Worm (Caenorhabditis elegans) whole organism, late embryonic: ENCODE results near the gene F09G8.5.

ENCODE experiments used
- ahr-1 ChIP-seq: sonication (generic microtip); optimal IDR thresholded peaks from 2 replicates; lab custom pipeline; 2016; ENCODE audit warnings: missing genetic modification characterization, missing compliant biosample characterization
- ama-1 ChIP-seq: fragments of 150-350 bp; optimal IDR thresholded peaks from 2 replicates; lab custom pipeline; 2014
- ceh-19 ChIP-seq: fragments of 200-800 bp; sonication (Bioruptor generic); optimal IDR thresholded peaks from 2 replicates; lab custom pipeline; 2018; ENCODE audit warnings: mild to moderate bottlenecking, missing genetic modification characterization, missing compliant biosample characterization
- fkh-10 ChIP-seq: fragments of 150-350 bp; optimal IDR thresholded peaks from 2 replicates; lab custom pipeline; 2014; ENCODE audit warnings: missing biosample characterization, missing genetic modification reagents, missing genetic modification characterization
- hlh-30 ChIP-seq: sonication (generic microtip); optimal IDR thresholded peaks from 2 replicates; lab custom pipeline; 2017; ENCODE audit warnings: antibody characterized with exemption, missing genetic modification characterization, missing compliant biosample characterization; ENCODE audit not compliant: insufficient read depth
- mec-3 ChIP-seq: sonication (generic microtip); optimal IDR thresholded peaks from 2 replicates; lab custom pipeline; 2016; ENCODE audit warnings: borderline replicate concordance, missing genetic modification characterization, missing compliant biosample characterization
- nhr-11 ChIP-seq: fragments of 150-350 bp; optimal IDR thresholded peaks from 2 replicates; lab custom pipeline; 2014; ENCODE audit warnings: missing biosample characterization, missing genetic modification characterization
- odd-2 ChIP-seq: sonication (generic microtip); optimal IDR thresholded peaks from 2 replicates; lab custom pipeline; 2017; ENCODE audit warnings: antibody characterized with exemption, mild to moderate bottlenecking, missing genetic modification characterization, missing compliant biosample characterization
- pag-3 ChIP-seq: sonication (generic microtip); optimal IDR thresholded peaks from 2 replicates; lab custom pipeline; 2016; ENCODE audit warnings: missing compliant biosample characterization, missing genetic modification characterization, borderline replicate concordance
- pha-2 ChIP-seq: sonication (generic microtip); optimal IDR thresholded peaks from 2 replicates; lab custom pipeline; 2017; ENCODE audit warnings: mild to moderate bottlenecking, missing genetic modification characterization, missing compliant biosample characterization
- pha-4 ChIP-seq: fragments of 150-350 bp; optimal IDR thresholded peaks from 2 replicates; lab custom pipeline; 2018; ENCODE audit warnings: missing biosample characterization, missing genetic modification reagents, missing genetic modification characterization
- unc-3 ChIP-seq, 2 experiments: fragments of 200-800 bp in 1 of 2; sonication (Bioruptor generic) in 1 of 2; sonication (generic microtip) in 1 of 2; conservative IDR thresholded peaks in 1 of 2; optimal IDR thresholded peaks in 1 of 2; 2 replicates each; pipeline versions ENCODE4 v1.3.6 to Lab custom; 2016 to 2022; ENCODE audit warnings: missing compliant biosample characterization in 2 of 2, missing genetic modification characterization in 2 of 2, missing genetic modification reagents in 1 of 2

DNA sequence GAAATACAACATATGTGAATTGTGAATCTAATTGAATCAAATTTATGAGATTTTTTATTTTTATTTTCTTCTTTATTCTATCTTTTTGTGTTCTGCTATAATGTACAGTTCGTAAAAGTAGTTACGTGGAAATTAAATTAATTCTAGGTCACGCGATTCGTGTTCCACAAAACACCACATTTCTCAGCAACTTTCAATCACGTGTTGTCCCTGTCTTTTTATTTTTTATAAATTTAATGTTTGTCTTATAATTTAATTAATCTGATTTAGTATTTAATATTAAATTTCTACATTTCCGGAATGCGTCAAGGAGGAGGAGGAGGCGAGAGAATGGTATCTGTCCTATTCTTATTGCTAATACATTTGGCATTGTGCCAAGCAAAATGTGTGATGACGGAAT lies 3.3 kb downstream of the F09G8.5 start, which contains the start of gene ncr-2:
- no peak for TF ChIP-seq ama-1 (lab: Kevin White, UChicago)
- TF ChIP-seq fkh-10 (GFP tag; lab: Kevin White, UChicago) = no peak
- no peak for TF ChIP-seq pha-2
- no peak for TF ChIP-seq pha-4
- TF ChIP-seq nhr-11 (tag; lab: Kevin White, UChicago) = no peak
- no peak for TF ChIP-seq mec-3 (tag; lab: Kevin White, UChicago)
- TF ChIP-seq odd-2 (tag; lab: Kevin White, UChicago) = no peak
- TF ChIP-seq ahr-1 (tag; lab: Kevin White, UChicago) = no peak
- no peak for TF ChIP-seq pag-3
- TF ChIP-seq unc-3 (GFP tag; conservative IDR thresholded peaks at IDR 0.05; lab: Robert Waterston, UW) = no peak
- TF ChIP-seq unc-3 (tag; optimal IDR thresholded peaks at IDR 0.05; lab: Kevin White, UChicago) = no peak
- TF ChIP-seq ceh-19 (GFP tag; lab: Kevin White, UChicago) = no peak
- no peak for TF ChIP-seq hlh-30 (tag; lab: Kevin White, UChicago)
